Fruit fly (Drosophila melanogaster) whole organism, embryonic: ENCODE measurements around the gene Amun.

ENCODE experiments used
- Aef1 ChIP-seq: fragments of 200-800 bp; sonication (Bioruptor generic); IDR thresholded peaks from 3 replicates; pipeline ENCODE4 v1.3.6; 2022; ENCODE audit warnings: missing biosample characterization, missing genetic modification characterization
- Atf6 ChIP-seq: fragments of 200-800 bp; sonication (Bioruptor generic); IDR thresholded peaks from 2 replicates; pipeline ENCODE4 v1.3.6; 2022; ENCODE audit warnings: missing biosample characterization, missing genetic modification characterization
- BtbVII ChIP-seq: fragments of 200-800 bp; sonication (Bioruptor generic); optimal IDR thresholded peaks from 3 replicates; lab custom pipeline; 2017; ENCODE audit warnings: missing biosample characterization, mild to moderate bottlenecking, missing genetic modification characterization
- Bteb2 ChIP-seq: fragments of 200-800 bp; sonication (Bioruptor generic); optimal IDR thresholded peaks from 2 replicates; lab custom pipeline; 2016; ENCODE audit warnings: missing biosample characterization, missing genetic modification characterization
- CG10147 ChIP-seq: fragments of 200-800 bp; sonication (Bioruptor generic); optimal IDR thresholded peaks from 2 replicates; lab custom pipeline; 2019; ENCODE audit warnings: missing biosample characterization, mild to moderate bottlenecking, missing genetic modification characterization, moderate library complexity
- CG10462 ChIP-seq: fragments of 200-800 bp; sonication (Bioruptor generic); optimal IDR thresholded peaks from 2 replicates; lab custom pipeline; 2016; ENCODE audit warnings: missing biosample characterization, missing genetic modification characterization
- CG12299 ChIP-seq: fragments of 200-800 bp; sonication (Bioruptor generic); optimal IDR thresholded peaks from 2 replicates; lab custom pipeline; 2018; ENCODE audit warnings: missing biosample characterization, mild to moderate bottlenecking, missing genetic modification characterization
- CG12659 ChIP-seq: fragments of 200-800 bp; sonication (Bioruptor generic); optimal IDR thresholded peaks from 3 replicates; lab custom pipeline; 2017; ENCODE audit warnings: mild to moderate bottlenecking, missing biosample characterization, missing genetic modification reagents, missing genetic modification characterization
- CG14050 ChIP-seq: fragments of 200-800 bp; sonication (Bioruptor generic); IDR thresholded peaks from 3 replicates; pipeline ENCODE4 v1.3.6; 2022; ENCODE audit warnings: missing biosample characterization, missing genetic modification characterization
- CG16863 ChIP-seq: fragments of 200-800 bp; sonication (Bioruptor generic); optimal IDR thresholded peaks from 3 replicates; lab custom pipeline; 2016; ENCODE audit warnings: missing biosample characterization, missing genetic modification characterization
- CG2116 ChIP-seq: fragments of 200-800 bp; sonication (Bioruptor generic); optimal IDR thresholded peaks from 3 replicates; lab custom pipeline; 2018; ENCODE audit warnings: missing biosample characterization, mild to moderate bottlenecking, missing genetic modification characterization
- CG30431 ChIP-seq: fragments of 200-800 bp; sonication (Bioruptor generic); optimal IDR thresholded peaks from 2 replicates; lab custom pipeline; 2017; ENCODE audit warnings: missing biosample characterization, missing genetic modification characterization
- CG31224 ChIP-seq: fragments of 200-800 bp; sonication (Bioruptor generic); IDR thresholded peaks from 2 replicates; pipeline ENCODE4 v1.3.6; 2022; ENCODE audit warnings: missing biosample characterization, missing genetic modification characterization
- CG31365 ChIP-seq: fragments of 200-800 bp; sonication (Bioruptor generic); optimal IDR thresholded peaks from 2 replicates; lab custom pipeline; 2018; ENCODE audit warnings: missing biosample characterization, mild to moderate bottlenecking, missing genetic modification characterization
- CG34224 ChIP-seq: fragments of 200-800 bp; sonication (Bioruptor generic); IDR thresholded peaks from 3 replicates; pipeline ENCODE4 v1.3.6; 2022; ENCODE audit warnings: missing biosample characterization, missing genetic modification characterization; ENCODE audit not compliant: partially characterized antibody
- CG3726 ChIP-seq: fragments of 200-800 bp; sonication (Bioruptor generic); IDR thresholded peaks from 3 replicates; pipeline ENCODE4, ENCODE4 v1.3.6; 2022; ENCODE audit warnings: missing biosample characterization, missing genetic modification characterization
- CG3995 ChIP-seq: fragments of 200-800 bp; sonication (Bioruptor generic); optimal IDR thresholded peaks from 3 replicates; lab custom pipeline; 2016; ENCODE audit warnings: missing biosample characterization, missing genetic modification characterization
- CG7271 ChIP-seq: fragments of 200-800 bp; sonication (Bioruptor generic); optimal IDR thresholded peaks from 2 replicates; lab custom pipeline; 2018; ENCODE audit warnings: missing biosample characterization, mild to moderate bottlenecking, missing genetic modification characterization, moderate library complexity
- CG7357 ChIP-seq: fragments of 200-800 bp; sonication (Bioruptor generic); IDR thresholded peaks from 3 replicates; pipeline ENCODE4 v1.3.6; 2022; ENCODE audit warnings: missing biosample characterization, missing genetic modification characterization
- CG8478 ChIP-seq: fragments of >200 bp; optimal IDR thresholded peaks from 2 replicates; lab custom pipeline; 2018
- D19A ChIP-seq: fragments of 200-800 bp; optimal IDR thresholded peaks from 3 replicates; lab custom pipeline; 2019; ENCODE audit warnings: missing biosample characterization, mild to moderate bottlenecking, missing genetic modification characterization, moderate library complexity
- Deaf1 ChIP-seq: fragments of 200-800 bp; optimal IDR thresholded peaks from 3 replicates; lab custom pipeline; 2019; ENCODE audit warnings: missing biosample characterization, mild to moderate bottlenecking, missing genetic modification characterization, moderate library complexity
- Dip2 ChIP-seq: fragments of 200-800 bp; sonication (Bioruptor generic); IDR thresholded peaks from 2 replicates; pipeline ENCODE4 v1.3.6; 2022; ENCODE audit warnings: missing biosample characterization, missing genetic modification characterization
- Drgx ChIP-seq: fragments of 200-800 bp; sonication (Bioruptor generic); IDR thresholded peaks from 2 replicates; pipeline ENCODE4 v1.3.6; 2022; ENCODE audit warnings: missing biosample characterization, missing genetic modification characterization
- H15 ChIP-seq: fragments of 200-800 bp; sonication (Bioruptor generic); IDR thresholded peaks from 3 replicates; pipeline ENCODE4 v1.3.6; 2022; ENCODE audit warnings: missing biosample characterization, missing genetic modification characterization
- Hsf ChIP-seq: fragments of 200-800 bp; sonication (Bioruptor generic); optimal IDR thresholded peaks from 3 replicates; lab custom pipeline; 2016; ENCODE audit warnings: missing biosample characterization, missing genetic modification characterization
- Poxn ChIP-seq: fragments of 200-800 bp; sonication (Bioruptor generic); IDR thresholded peaks from 2 replicates; pipeline ENCODE4 v1.3.6; 2022; ENCODE audit warnings: missing biosample characterization, missing genetic modification characterization
- al ChIP-seq: fragments of 200-800 bp; sonication (Bioruptor generic); IDR thresholded peaks from 2 replicates; pipeline ENCODE4 v1.3.6; 2022; ENCODE audit warnings: missing biosample characterization, missing genetic modification characterization
- ase ChIP-seq: fragments of 200-800 bp; sonication (Bioruptor generic); IDR thresholded peaks from 3 replicates; pipeline ENCODE4 v1.3.6; 2022; ENCODE audit warnings: missing biosample characterization, missing genetic modification characterization
- az2 ChIP-seq: fragments of 200-800 bp; sonication (Bioruptor generic); optimal IDR thresholded peaks from 3 replicates; lab custom pipeline; 2016; ENCODE audit warnings: missing biosample characterization, missing genetic modification characterization
- bbx ChIP-seq: fragments of 200-800 bp; sonication (Bioruptor generic); IDR thresholded peaks from 2 replicates; pipeline ENCODE4 v1.3.6; 2022; ENCODE audit warnings: missing biosample characterization, missing genetic modification characterization; ENCODE audit not compliant: partially characterized antibody
- bigmax ChIP-seq: fragments of 200-800 bp; sonication (Bioruptor generic); optimal IDR thresholded peaks from 2 replicates; lab custom pipeline; 2018; ENCODE audit warnings: missing biosample characterization, mild to moderate bottlenecking, missing genetic modification characterization
- chn ChIP-seq: fragments of 200-800 bp; sonication (Bioruptor generic); optimal IDR thresholded peaks from 2 replicates; lab custom pipeline; 2016; ENCODE audit warnings: missing biosample characterization, missing genetic modification characterization
- dmrt99B ChIP-seq: fragments of 200-800 bp; sonication (Bioruptor generic); optimal IDR thresholded peaks from 2 replicates; lab custom pipeline; 2018; ENCODE audit warnings: missing biosample characterization, mild to moderate bottlenecking, missing genetic modification characterization, moderate library complexity
- dysf ChIP-seq: fragments of 200-800 bp; sonication (Bioruptor generic); IDR thresholded peaks from 3 replicates; pipeline ENCODE4 v1.3.6; 2022; ENCODE audit warnings: missing biosample characterization, missing genetic modification characterization
- esg ChIP-seq: fragments of 200-800 bp; sonication (Bioruptor generic); conservative IDR thresholded peaks from 2 replicates; pipeline ENCODE4 v1.3.6; 2022; ENCODE audit warnings: missing biosample characterization, missing genetic modification characterization
- fd64A ChIP-seq: fragments of 200-800 bp; sonication (Bioruptor generic); optimal IDR thresholded peaks from 3 replicates; lab custom pipeline; 2018; ENCODE audit warnings: missing biosample characterization, mild to moderate bottlenecking, missing genetic modification characterization
- fu2 ChIP-seq: fragments of 200-800 bp; sonication (Bioruptor generic); optimal IDR thresholded peaks from 2 replicates; lab custom pipeline; 2016; ENCODE audit warnings: missing biosample characterization, missing genetic modification characterization
- gsb-n ChIP-seq: fragments of 200-800 bp; sonication (Bioruptor generic); optimal IDR thresholded peaks from 3 replicates; lab custom pipeline; 2018; ENCODE audit warnings: missing biosample characterization, mild to moderate bottlenecking, missing genetic modification characterization
- her ChIP-seq: fragments of 200-800 bp; sonication (Bioruptor generic); optimal IDR thresholded peaks from 2 replicates; lab custom pipeline; 2016; ENCODE audit warnings: missing biosample characterization, missing genetic modification characterization
- lola ChIP-seq, 3 experiments: fragments of >200 bp in 2 of 3; fragments of 200-800 bp in 1 of 3; sonication (Bioruptor generic) in 1 of 3; optimal IDR thresholded peaks; 2 replicates each; lab custom pipeline; 2017 to 2019; ENCODE audit warnings: missing biosample characterization in 3 of 3, missing genetic modification characterization in 3 of 3, mild to moderate bottlenecking in 1 of 3, moderate library complexity in 1 of 3
- odd ChIP-seq: fragments of 200-800 bp; sonication (Bioruptor generic); optimal IDR thresholded peaks from 2 replicates; lab custom pipeline; 2017; ENCODE audit warnings: missing biosample characterization, mild to moderate bottlenecking, missing genetic modification characterization
- scrt ChIP-seq: fragments of 200-800 bp; sonication (Bioruptor generic); optimal IDR thresholded peaks from 2 replicates; lab custom pipeline; 2018; ENCODE audit warnings: missing biosample characterization, mild to moderate bottlenecking, missing genetic modification characterization, moderate library complexity
- sd ChIP-seq: fragments of 200-800 bp; sonication (Bioruptor generic); optimal IDR thresholded peaks from 3 replicates; lab custom pipeline; 2018; ENCODE audit warnings: missing biosample characterization, mild to moderate bottlenecking, missing genetic modification characterization, moderate library complexity
- sens-2 ChIP-seq: fragments of 200-800 bp; sonication (Bioruptor generic); IDR thresholded peaks from 2 replicates; pipeline ENCODE4 v1.3.6; 2022; ENCODE audit warnings: missing biosample characterization, missing genetic modification characterization
- shn ChIP-seq: fragments of 200-800 bp; sonication (Bioruptor generic); optimal IDR thresholded peaks from 3 replicates; lab custom pipeline; 2016; ENCODE audit warnings: missing biosample characterization, missing genetic modification characterization
- sob ChIP-seq: fragments of 200-800 bp; sonication (Bioruptor generic); IDR thresholded peaks from 2 replicates; pipeline ENCODE4 v1.3.6; 2022; ENCODE audit warnings: missing biosample characterization, missing genetic modification characterization
- stc ChIP-seq: fragments of 200-800 bp; sonication (Bioruptor generic); IDR thresholded peaks from 2 replicates; pipeline ENCODE4 v1.3.6; 2022; ENCODE audit warnings: missing biosample characterization, missing genetic modification characterization
- sug ChIP-seq: fragments of 200-800 bp; optimal IDR thresholded peaks from 2 replicates; lab custom pipeline; 2019; ENCODE audit warnings: missing biosample characterization, mild to moderate bottlenecking, missing genetic modification characterization, moderate library complexity
- tgo ChIP-seq: fragments of 200-800 bp; sonication (Bioruptor generic); IDR thresholded peaks from 3 replicates; pipeline ENCODE4 v1.3.6; 2022; ENCODE audit warnings: missing biosample characterization, missing genetic modification characterization
- trem ChIP-seq: fragments of 200-800 bp; optimal IDR thresholded peaks from 3 replicates; lab custom pipeline; 2019; ENCODE audit warnings: missing biosample characterization, mild to moderate bottlenecking, missing genetic modification characterization, moderate library complexity

The Amun gene

dm6 chrX:11685918-11686640 lies 29.3 kb downstream of the Amun start (continued):
- TF ChIP-seq sob (GFP tag; lab: Robert Waterston, UW), result peak; percentile 49; the same call in 1 of the 2 replicates
- TF ChIP-seq CG31365, result peak; percentile 55
- TF ChIP-seq ase (GFP tag; lab: Robert Waterston, UW), result no peak
- no peak for TF ChIP-seq CG8478
- no peak for TF ChIP-seq CG10462 (GFP tag; lab: Kevin White, UChicago)
- no peak for TF ChIP-seq CG30431 (GFP tag; lab: Kevin White, UChicago)
- TF ChIP-seq odd (GFP tag; lab: Kevin White, UChicago), result peak; percentile 70
- no peak for TF ChIP-seq CG7271 (tag; lab: Kevin White, UChicago)
- peak; percentile 7 for TF ChIP-seq CG16863 (GFP tag; lab: Kevin White, UChicago)
- no peak for TF ChIP-seq H15 (GFP tag; lab: Robert Waterston, UW)
- TF ChIP-seq bigmax, result no peak
- TF ChIP-seq CG7357 (GFP tag; lab: Robert Waterston, UW), result no peak
- TF ChIP-seq lola (GFP tag; optimal IDR thresholded peaks at IDR 0.05; lab: Kevin White, UChicago), result no peak
- TF ChIP-seq CG3995, result no peak
- no peak for TF ChIP-seq Dip2 (GFP tag; lab: Robert Waterston, UW)
- no peak for TF ChIP-seq tgo (GFP tag; lab: Robert Waterston, UW)
- TF ChIP-seq CG12299 (tag; lab: Kevin White, UChicago), result peak; percentile 46
- peak; percentile 17 for TF ChIP-seq Deaf1
- TF ChIP-seq CG3726 (GFP tag; lab: Robert Waterston, UW), result no peak
- TF ChIP-seq scrt, result peak; percentile 28
- no peak for TF ChIP-seq shn (GFP tag; lab: Kevin White, UChicago)
- TF ChIP-seq Drgx, result peak; percentile 11; the same call in 1 of the 2 replicates
- TF ChIP-seq CG34224 (GFP tag; lab: Robert Waterston, UW), result peak; percentile 57
- TF ChIP-seq CG2116, result no peak
- no peak for TF ChIP-seq CG31224 (GFP tag; lab: Robert Waterston, UW)
- peak; percentile 51 for TF ChIP-seq her (GFP tag; lab: Kevin White, UChicago)
- no peak for TF ChIP-seq al (GFP tag; lab: Robert Waterston, UW)
- peak; percentile 59 for TF ChIP-seq Atf6 (GFP tag; lab: Robert Waterston, UW)
- TF ChIP-seq CG10147 (GFP tag; lab: Kevin White, UChicago), result peak; percentile 41
- peak; percentile 3 for TF ChIP-seq sd
- no peak for TF ChIP-seq Aef1 (GFP tag; lab: Robert Waterston, UW)
- TF ChIP-seq az2 (GFP tag; lab: Kevin White, UChicago), result no peak
- TF ChIP-seq chn (GFP tag; lab: Kevin White, UChicago), result no peak
- peak; percentile 41 for TF ChIP-seq CG12659
- peak; percentile 16 for TF ChIP-seq Bteb2 (GFP tag; lab: Kevin White, UChicago)
- no peak for TF ChIP-seq gsb-n (tag; lab: Kevin White, UChicago)
- no peak for TF ChIP-seq esg (GFP tag; lab: Robert Waterston, UW)
- TF ChIP-seq sug (tag; lab: Kevin White, UChicago), result peak; percentile 75
- TF ChIP-seq stc (GFP tag; lab: Robert Waterston, UW), result peak; percentile 26; the same call in 1 of the 2 replicates
- TF ChIP-seq Hsf (GFP tag; lab: Kevin White, UChicago), result no peak
- TF ChIP-seq trem (tag; lab: Kevin White, UChicago), result no peak
- no peak for TF ChIP-seq CG14050 (GFP tag; lab: Robert Waterston, UW)
- peak; percentile 81 for TF ChIP-seq BtbVII (GFP tag; lab: Kevin White, UChicago)
- TF ChIP-seq fd64A (GFP tag; lab: Kevin White, UChicago), result no peak
- TF ChIP-seq dysf (GFP tag; lab: Robert Waterston, UW), result no peak; the same call in 2 of the 3 replicates
- TF ChIP-seq fu2, result no peak
- TF ChIP-seq sens-2 (GFP tag; lab: Robert Waterston, UW), result no peak
- peak; percentile 28 for TF ChIP-seq dmrt99B (tag; lab: Kevin White, UChicago)
- TF ChIP-seq bbx (GFP tag; lab: Robert Waterston, UW), result no peak
- peak; percentile 57 for TF ChIP-seq D19A (tag; lab: Kevin White, UChicago)
- no peak for TF ChIP-seq Poxn (GFP tag; lab: Robert Waterston, UW)
